Worm (Caenorhabditis elegans) whole organism, L4/young adult: ENCODE measurements around the gene ets-5.

Experiments used
- W03F9.2 ChIP-seq: fragments of 150-350 bp; optimal IDR thresholded peaks from 2 replicates; lab custom pipeline; 2014; ENCODE audit warnings: missing biosample characterization, missing genetic modification characterization
- dao-5 ChIP-seq: sonication (generic microtip); optimal IDR thresholded peaks from 2 replicates; lab custom pipeline; 2016; ENCODE audit warnings: missing genotype, missing genetic modification characterization, moderate library complexity, missing compliant biosample characterization
- him-1 ChIP-seq: sonication (generic microtip); optimal IDR thresholded peaks from 2 replicates; lab custom pipeline; 2016; ENCODE audit warnings: missing genotype, missing genetic modification reagents, missing genetic modification characterization, missing compliant biosample characterization

The ets-5 gene

ce11 chrX:5116180-5116579, 31.9 kb upstream of the ets-5 start:
- TF ChIP-seq him-1 (no peak), dao-5 (no peak), W03F9.2 (tag; lab: Kevin White, UChicago) (no peak)

DNA sequence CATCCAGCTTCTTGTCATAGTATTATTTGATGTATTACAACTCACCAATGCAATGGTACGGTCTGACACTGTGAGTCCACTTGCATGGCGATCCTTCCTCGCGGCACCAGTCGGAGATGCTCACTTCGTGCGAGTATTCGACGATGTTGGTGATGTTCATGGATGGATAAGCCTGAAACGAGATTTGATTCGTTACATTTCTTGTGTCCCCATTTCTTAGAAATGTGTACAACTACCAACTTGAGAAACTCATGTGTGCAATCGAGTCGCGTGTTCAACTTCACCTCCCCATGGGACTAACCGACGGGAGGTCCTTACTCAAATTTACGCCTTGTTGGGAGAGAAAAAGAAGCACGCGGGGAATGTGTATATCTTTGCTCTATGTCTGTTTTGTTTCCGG, 31.2 kb upstream of the ets-5 start:
- TF ChIP-seq W03F9.2 (tag; lab: Kevin White, UChicago): no peak
- TF ChIP-seq dao-5: no peak
- TF ChIP-seq him-1: no peak

- TF ChIP-seq dao-5 (no peak), him-1 (no peak), W03F9.2 (tag; lab: Kevin White, UChicago) (no peak)
Observed at ce11 chrX:5111894-5112293, 27.6 kb upstream of the ets-5 start.

ce11 chrX:5109130-5109529, 24.8 kb upstream of the ets-5 start, which contains the start of gene C42D8.1:
TSS of gene C42D8.1 (plus strand) at chrX:5109506.
- TF ChIP-seq W03F9.2 (tag; lab: Kevin White, UChicago): no peak
- no peak for TF ChIP-seq him-1
- no peak for TF ChIP-seq dao-5

- no peak for TF ChIP-seq W03F9.2 (tag; lab: Kevin White, UChicago)
- no peak for TF ChIP-seq dao-5
- no peak for TF ChIP-seq him-1
Observed at ce11 chrX:5106942-5107341, 22.6 kb upstream of the ets-5 start, which contains the start of gene C42D8.9. TSS of gene C42D8.9 (minus strand) at chrX:5107042.

DNA sequence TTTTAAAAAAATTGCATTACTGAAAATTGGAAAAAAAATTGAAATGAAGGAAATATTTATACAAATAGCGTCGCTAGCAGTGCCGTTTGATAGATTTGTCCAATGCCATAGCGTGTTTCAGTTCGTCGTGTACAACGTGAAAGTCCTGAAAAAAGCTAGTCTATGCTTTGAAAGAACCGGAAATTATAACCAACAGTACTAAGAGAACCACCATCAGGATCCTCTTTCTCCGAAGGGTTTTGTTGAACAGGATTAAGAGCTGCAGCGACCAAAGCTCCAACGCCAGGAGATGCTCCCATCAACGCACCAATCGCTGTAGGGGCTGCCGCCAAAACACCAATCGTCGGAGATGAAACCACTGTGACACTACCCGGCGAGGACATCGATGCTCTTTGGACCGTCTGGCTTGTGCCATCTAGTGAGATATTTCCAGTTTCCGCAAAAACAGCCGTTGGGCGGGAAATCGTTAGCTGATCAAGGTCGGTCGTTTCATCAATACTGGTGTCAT, 21.9 kb upstream of the ets-5 start:
- no peak for TF ChIP-seq him-1

- no peak for TF ChIP-seq him-1
- no peak for TF ChIP-seq dao-5
- TF ChIP-seq W03F9.2 (tag; lab: Kevin White, UChicago): no peak
Observed at ce11 chrX:5105703-5106102, 21.4 kb upstream of the ets-5 start.

DNA sequence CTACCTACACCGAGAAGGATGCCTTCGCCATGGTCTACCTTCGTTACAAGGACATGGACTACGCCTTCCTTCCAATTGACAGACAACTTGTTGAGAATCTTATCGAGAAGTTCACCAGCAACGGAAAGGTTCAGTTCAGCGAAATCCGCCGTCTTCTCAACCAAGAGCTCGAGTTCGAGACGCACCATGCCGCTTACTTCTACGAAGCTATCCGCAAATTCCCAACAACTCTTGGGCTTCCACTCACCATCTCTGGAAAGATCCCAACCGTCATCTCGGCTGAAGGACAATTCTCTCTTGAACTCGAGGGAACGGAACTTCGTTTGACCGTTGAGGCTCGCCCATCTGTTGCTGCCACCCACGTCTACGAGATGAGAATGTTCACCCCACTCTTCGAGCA, 19.1 kb upstream of the ets-5 start:
- TF ChIP-seq dao-5 (no peak), him-1 (no peak), W03F9.2 (tag; lab: Kevin White, UChicago) (no peak)

DNA sequence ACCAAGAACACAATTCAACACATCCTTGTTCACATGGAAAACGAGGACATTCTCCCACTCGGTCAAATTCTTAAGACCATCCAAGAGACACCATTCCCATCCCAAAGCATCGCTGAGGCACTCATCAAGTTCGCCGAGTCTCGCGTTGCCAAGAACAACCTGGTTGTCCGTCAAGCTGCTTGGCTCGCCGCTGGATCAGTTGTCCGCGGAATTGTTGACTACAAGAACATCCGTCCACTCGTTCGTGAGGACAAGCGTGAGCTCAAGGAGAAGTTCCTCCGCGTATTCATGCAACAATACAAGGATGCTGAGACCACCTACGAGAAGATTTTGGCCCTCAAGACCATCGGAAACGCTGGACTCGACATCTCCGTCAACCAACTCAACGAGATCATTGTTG, 18.0 kb upstream of the ets-5 start:
- TF ChIP-seq dao-5: no peak
- no peak for TF ChIP-seq him-1
- no peak for TF ChIP-seq W03F9.2 (tag; lab: Kevin White, UChicago)

ce11 chrX:5100738-5101379, 16.5 kb upstream of the ets-5 start, which contains the start of gene vit-2:
TSS of gene vit-2 (plus strand) at chrX:5101042.
- TF ChIP-seq dao-5: peak; percentile 2
- no peak for TF ChIP-seq W03F9.2 (tag; lab: Kevin White, UChicago)
- no peak for TF ChIP-seq him-1

DNA sequence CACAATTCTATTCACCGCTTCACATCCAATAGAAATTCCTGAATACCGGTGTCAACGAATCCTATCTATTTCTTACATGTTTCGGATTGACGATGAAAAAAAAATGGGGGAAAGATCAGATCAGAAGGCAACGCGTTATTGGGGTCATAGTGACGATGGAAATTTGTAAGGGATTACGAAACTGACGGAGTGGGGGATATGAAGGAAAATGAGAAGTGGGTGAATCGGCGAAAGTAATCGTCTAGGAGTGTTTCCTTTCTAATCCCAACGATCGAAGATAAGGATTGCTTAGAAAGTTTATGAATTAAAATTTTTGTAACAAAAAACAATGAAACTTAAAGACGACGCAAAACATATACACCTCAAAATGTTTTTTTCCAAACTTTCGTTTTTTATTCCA, 14.6 kb upstream of the ets-5 start:
- TF ChIP-seq W03F9.2 (tag; lab: Kevin White, UChicago) (no peak), dao-5 (no peak), him-1 (no peak)

DNA sequence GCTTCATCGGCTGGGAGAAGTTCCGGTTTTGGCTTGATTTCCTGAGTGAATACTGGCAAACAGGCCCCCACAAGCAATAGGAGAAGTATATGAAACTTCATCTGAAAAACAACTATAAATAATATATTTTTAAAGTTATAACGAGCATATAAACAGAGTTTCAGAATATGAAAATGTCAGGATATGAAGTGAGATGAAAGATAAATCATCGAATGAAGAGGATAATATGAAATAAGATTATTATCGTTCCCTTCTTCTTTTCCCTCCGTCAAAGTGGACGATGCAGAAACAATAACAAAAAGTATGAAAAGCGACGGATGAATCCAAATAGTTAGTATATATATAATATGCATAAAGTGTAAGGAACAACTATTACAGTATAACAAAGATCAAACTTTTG, 12.6 kb upstream of the ets-5 start, which contains the start of gene acn-1:
acn-1 (minus strand) TSS at position 101 of the 400 bp plus-strand sequence.
- TF ChIP-seq him-1 (no peak), dao-5 (no peak), W03F9.2 (tag; lab: Kevin White, UChicago) (no peak)

- TF ChIP-seq him-1 (no peak), dao-5 (no peak), W03F9.2 (tag; lab: Kevin White, UChicago) (no peak)
Observed at ce11 chrX:5093997-5094396, 9.7 kb upstream of the ets-5 start.

ce11 chrX:5087366-5087891, 3.1 kb upstream of the ets-5 start, which contains the start of gene pnk-4:
TSS of gene pnk-4 (plus strand) at chrX:5087841.
- TF ChIP-seq dao-5 (no peak), him-1 (no peak), W03F9.2 (tag; lab: Kevin White, UChicago) (no peak)

DNA sequence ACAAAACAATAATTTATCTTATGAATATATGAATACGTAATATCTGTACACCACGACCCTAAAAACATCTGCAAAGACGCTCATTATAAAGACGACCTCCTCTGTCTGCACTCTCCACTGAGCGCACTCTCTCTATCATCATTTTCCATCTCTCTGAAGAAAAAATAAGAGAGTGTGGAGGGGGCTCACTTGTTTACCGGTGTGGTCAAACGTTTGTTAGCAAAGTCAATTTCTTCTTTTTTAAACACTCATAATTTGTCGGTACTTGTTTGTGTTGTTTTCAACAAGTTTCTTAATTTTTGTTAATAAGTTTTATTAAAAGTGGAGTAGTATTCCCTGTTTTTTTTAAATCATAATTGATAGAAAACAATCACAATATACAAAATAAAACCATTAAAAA, 1.9 kb upstream of the ets-5 start:
- TF ChIP-seq W03F9.2 (tag; lab: Kevin White, UChicago) (no peak), dao-5 (no peak), him-1 (no peak)

DNA sequence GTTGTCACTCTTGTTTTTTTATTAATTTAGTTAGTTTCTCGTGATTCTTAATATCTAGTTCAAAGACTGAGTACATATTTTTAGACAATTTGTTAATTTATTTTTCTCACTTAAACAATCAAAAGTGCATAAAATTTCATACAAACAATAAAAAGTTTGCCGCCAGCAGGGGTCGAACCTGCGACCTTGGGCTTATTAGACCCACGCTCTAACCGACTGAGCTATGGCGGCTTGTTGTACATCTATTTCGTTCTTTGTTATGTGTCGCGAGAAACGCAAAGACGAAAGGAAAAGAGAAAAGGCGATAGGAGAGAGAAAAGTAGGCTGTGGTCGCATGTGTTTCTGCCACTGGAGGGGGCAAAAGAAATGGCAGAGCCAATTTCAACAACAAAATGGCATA, 1.1 kb upstream of the ets-5 start:
- TF ChIP-seq dao-5 (peak; percentile 71), W03F9.2 (tag; lab: Kevin White, UChicago) (peak; percentile 37), him-1 (peak; percentile 84)
